Worm (Caenorhabditis elegans): ENCODE measurements around the gene Y58A7A.4.

DNA sequence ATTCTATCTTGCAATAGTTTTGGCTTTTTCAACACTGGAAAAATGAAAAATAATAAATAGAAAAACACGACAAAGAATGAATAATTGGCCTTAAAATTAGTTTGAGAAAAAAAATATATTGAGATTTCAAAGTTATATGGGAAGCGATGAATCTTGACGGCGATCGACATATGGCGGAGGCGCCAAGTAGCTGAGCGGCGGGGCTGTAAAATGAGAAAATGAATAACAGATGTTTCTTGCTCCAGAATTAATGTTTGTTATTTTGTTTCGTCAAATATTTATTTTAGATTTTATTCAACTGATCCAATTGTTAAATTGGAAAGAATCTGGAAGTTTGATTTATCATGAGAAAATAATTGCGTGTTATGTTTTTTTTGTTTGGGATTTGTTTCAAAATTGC lies 45.2 kb downstream of the Y58A7A.4 start, which contains the start of gene K11D12.11:
- TF ChIP-seq W03F9.2 (tag; optimal IDR thresholded peaks at IDR 0.05): no peak
- no peak for TF ChIP-seq him-1 (tag; optimal IDR thresholded peaks at IDR 0.05)
